Fruit fly (Drosophila melanogaster) whole organism: ENCODE results near the gene CG4768.

Experiments used
- Dll ChIP-seq: fragments of >200 bp; optimal IDR thresholded peaks from 2 replicates; lab custom pipeline; 2017
- pan ChIP-seq: fragments of >200 bp; optimal IDR thresholded peaks from 2 replicates; lab custom pipeline; 2017

dm6 chrX:16808654-16809053, 16.7 kb downstream of the CG4768 start:
- TF ChIP-seq Dll (lab: Kevin White, UChicago) (no peak), pan (lab: Kevin White, UChicago) (no peak)
